Worm (Caenorhabditis elegans): ENCODE results near the gene Y39B6A.27.

The Y39B6A.27 gene

ce11 chrV:19065945-19066344 is 34.4 kb downstream of the Y39B6A.27 start:
- peak; percentile 21 for TF ChIP-seq ceh-28 (tag; optimal IDR thresholded peaks at IDR 0.05)

ce11 chrV:19068888-19069287 is 37.3 kb downstream of the Y39B6A.27 start:
- TF ChIP-seq nhr-77 (tag; optimal IDR thresholded peaks at IDR 0.05) (no peak), ceh-28 (tag; optimal IDR thresholded peaks at IDR 0.05) (peak; percentile 59), lim-7 (GFP tag; IDR thresholded peaks at IDR 0.05) (no peak)

- TF ChIP-seq pqm-1 (tag; optimal IDR thresholded peaks at IDR 0.05) (no peak), spr-3 (GFP tag; optimal IDR thresholded peaks at IDR 0.05) (no peak), ceh-28 (tag; optimal IDR thresholded peaks at IDR 0.05) (peak; percentile 66), mxl-2 (GFP tag; conservative IDR thresholded peaks at IDR 0.05) (no peak)
Observed at ce11 chrV:19073169-19073568, 41.6 kb downstream of the Y39B6A.27 start.

ce11 chrV:19076141-19076656 is 44.6 kb downstream of the Y39B6A.27 start:
- peak; percentile 55 for TF ChIP-seq ceh-28 (tag; optimal IDR thresholded peaks at IDR 0.05)

ce11 chrV:19076835-19077234 is 45.3 kb downstream of the Y39B6A.27 start:
- no peak for TF ChIP-seq rbr-2 (tag; optimal IDR thresholded peaks at IDR 0.05)
- no peak for TF ChIP-seq mxl-3 (GFP tag; optimal IDR thresholded peaks at IDR 0.05)
- peak; percentile 68 for TF ChIP-seq ceh-28 (tag; optimal IDR thresholded peaks at IDR 0.05)

- TF ChIP-seq set-16 (GFP tag; IDR thresholded peaks at IDR 0.05) (0 out of 2 replicates have a peak, but pooled peaks have one; percentile 6), ceh-44 (GFP tag; IDR thresholded peaks at IDR 0.05) (no peak), hlh-30 (tag; optimal IDR thresholded peaks at IDR 0.05; ENCODE audit: insufficient read depth) (peak; percentile 10), gei-8 (GFP tag; optimal IDR thresholded peaks at IDR 0.05) (no peak), hmg-1.1 (GFP tag; IDR thresholded peaks at IDR 0.05) (0 out of 2 replicates have a peak, but pooled peaks have one; percentile 27), R02D3.7 (tag; optimal IDR thresholded peaks at IDR 0.05) (no peak), nhr-42 (GFP tag; IDR thresholded peaks at IDR 0.05) (no peak), fos-1 (tag; optimal IDR thresholded peaks at IDR 0.05) (no peak), spr-3 (GFP tag; optimal IDR thresholded peaks at IDR 0.05) (no peak), snpc-4 (tag; optimal IDR thresholded peaks at IDR 0.05) (no peak), unc-130 (GFP tag; optimal IDR thresholded peaks at IDR 0.05) (no peak), D1046.2 (GFP tag; IDR thresholded peaks at IDR 0.05) (no peak), hlh-11 (tag; optimal IDR thresholded peaks at IDR 0.05) (peak; percentile 6), nhr-41 (GFP tag; IDR thresholded peaks at IDR 0.05) (no peak), unc-62 (GFP tag; optimal IDR thresholded peaks at IDR 0.05 in 1 of 2) (peak in 1 of 2 experiments; percentile 22), unc-62 (tag; optimal IDR thresholded peaks at IDR 0.05) (no peak)
Observed at ce11 chrV:19082541-19082940, 51.0 kb downstream of the Y39B6A.27 start, which contains the start of gene nhr-95. nhr-95 (minus strand) TSS chrV:19082641.

- TF ChIP-seq pqm-1 (tag; optimal IDR thresholded peaks at IDR 0.05) = peak; percentile 5
- no peak for TF ChIP-seq hif-1 (tag; optimal IDR thresholded peaks at IDR 0.05)
- TF ChIP-seq dmd-6 (GFP tag; IDR thresholded peaks at IDR 0.05) = peak; percentile 77
- peak; percentile 20 for TF ChIP-seq hlh-11 (tag; optimal IDR thresholded peaks at IDR 0.05)
- TF ChIP-seq nhr-28 (tag; optimal IDR thresholded peaks at IDR 0.05) = peak; percentile 73
- no peak for TF ChIP-seq F44E2.7 (GFP tag; IDR thresholded peaks at IDR 0.05)
- TF ChIP-seq hlh-30 (tag; optimal IDR thresholded peaks at IDR 0.05; ENCODE audit: insufficient read depth) = peak; percentile 35
- TF ChIP-seq T20F7.1 (GFP tag; optimal IDR thresholded peaks at IDR 0.05) = peak; percentile 34
Observed at ce11 chrV:19083789-19084188, 52.2 kb downstream of the Y39B6A.27 start.
